Worm (Caenorhabditis elegans) whole organism, late embryonic: ENCODE results near the gene suca-1.

Experiments
- C38D4.7 ChIP-seq: fragments of 200-800 bp; sonication (Bioruptor generic); optimal IDR thresholded peaks from 2 replicates; lab custom pipeline; 2018; ENCODE audit warnings: mild to moderate bottlenecking, missing genetic modification characterization, moderate library complexity, missing compliant biosample characterization
- F13H6.1 ChIP-seq: sonication (generic microtip); optimal IDR thresholded peaks from 2 replicates; lab custom pipeline; 2016; ENCODE audit warnings: missing genetic modification characterization, missing compliant biosample characterization
- T23F11.4 ChIP-seq: fragments of 200-800 bp; sonication (Bioruptor generic); optimal IDR thresholded peaks from 2 replicates; lab custom pipeline; 2018; ENCODE audit warnings: mild to moderate bottlenecking, missing genetic modification characterization, missing compliant biosample characterization
- ahr-1 ChIP-seq: sonication (generic microtip); optimal IDR thresholded peaks from 2 replicates; lab custom pipeline; 2016; ENCODE audit warnings: missing genetic modification characterization, missing compliant biosample characterization
- ama-1 ChIP-seq: fragments of 150-350 bp; optimal IDR thresholded peaks from 2 replicates; lab custom pipeline; 2014
- ceh-18 ChIP-seq: sonication (generic microtip); optimal IDR thresholded peaks from 2 replicates; lab custom pipeline; 2016; ENCODE audit warnings: missing genetic modification characterization, missing compliant biosample characterization
- ceh-19 ChIP-seq: fragments of 200-800 bp; sonication (Bioruptor generic); optimal IDR thresholded peaks from 2 replicates; lab custom pipeline; 2018; ENCODE audit warnings: mild to moderate bottlenecking, missing genetic modification characterization, missing compliant biosample characterization
- ceh-31 ChIP-seq: sonication (generic microtip); optimal IDR thresholded peaks from 2 replicates; lab custom pipeline; 2016; ENCODE audit warnings: missing genetic modification characterization, missing compliant biosample characterization
- ceh-34 ChIP-seq: sonication (generic microtip); optimal IDR thresholded peaks from 2 replicates; lab custom pipeline; 2016; ENCODE audit warnings: mild to moderate bottlenecking, missing genetic modification characterization, missing compliant biosample characterization
- ceh-9 ChIP-seq: sonication (generic microtip); optimal IDR thresholded peaks from 2 replicates; lab custom pipeline; 2016; ENCODE audit warnings: mild to moderate bottlenecking, missing genetic modification characterization, inconsistent platforms, missing compliant biosample characterization
- dmd-4 ChIP-seq: sonication (generic microtip); optimal IDR thresholded peaks from 2 replicates; lab custom pipeline; 2016; ENCODE audit warnings: borderline replicate concordance, missing genetic modification characterization, missing compliant biosample characterization
- elt-2 ChIP-seq: sonication (generic microtip); optimal IDR thresholded peaks from 2 replicates; lab custom pipeline; 2016; ENCODE audit warnings: missing genetic modification reagents, missing genetic modification characterization, missing compliant biosample characterization
- ets-4 ChIP-seq: sonication (generic microtip); optimal IDR thresholded peaks from 2 replicates; lab custom pipeline; 2016; ENCODE audit warnings: missing genetic modification characterization, missing compliant biosample characterization
- fkh-10 ChIP-seq: fragments of 150-350 bp; optimal IDR thresholded peaks from 2 replicates; lab custom pipeline; 2014; ENCODE audit warnings: missing biosample characterization, missing genetic modification reagents, missing genetic modification characterization
- fkh-6 ChIP-seq: sonication (generic microtip); optimal IDR thresholded peaks from 2 replicates; lab custom pipeline; 2016; ENCODE audit warnings: missing genetic modification characterization, missing compliant biosample characterization
- gmeb-2 ChIP-seq: sonication (generic microtip); optimal IDR thresholded peaks from 2 replicates; lab custom pipeline; 2016; ENCODE audit warnings: missing genetic modification characterization, inconsistent platforms, missing compliant biosample characterization
- hlh-13 ChIP-seq: fragments of 200-800 bp; sonication (Bioruptor generic); optimal IDR thresholded peaks from 2 replicates; lab custom pipeline; 2018; ENCODE audit warnings: mild to moderate bottlenecking, missing genetic modification characterization, missing compliant biosample characterization
- lim-6 ChIP-seq: sonication (generic microtip); optimal IDR thresholded peaks from 2 replicates; lab custom pipeline; 2016; ENCODE audit warnings: missing genetic modification characterization, missing compliant biosample characterization
- madf-2 ChIP-seq: sonication (generic microtip); optimal IDR thresholded peaks from 2 replicates; lab custom pipeline; 2017; ENCODE audit warnings: missing genetic modification characterization, missing compliant biosample characterization
- nfya-1 ChIP-seq: sonication (generic microtip); optimal IDR thresholded peaks from 2 replicates; lab custom pipeline; 2017; ENCODE audit warnings: missing genetic modification characterization, mild to moderate bottlenecking, missing compliant biosample characterization, antibody characterized with exemption, moderate library complexity
- nhr-11 ChIP-seq: fragments of 150-350 bp; optimal IDR thresholded peaks from 2 replicates; lab custom pipeline; 2014; ENCODE audit warnings: missing biosample characterization, missing genetic modification characterization
- odd-2 ChIP-seq: sonication (generic microtip); optimal IDR thresholded peaks from 2 replicates; lab custom pipeline; 2017; ENCODE audit warnings: antibody characterized with exemption, mild to moderate bottlenecking, missing genetic modification characterization, missing compliant biosample characterization
- pat-9 ChIP-seq: fragments of 200-800 bp; sonication (Bioruptor generic); optimal IDR thresholded peaks from 2 replicates; lab custom pipeline; 2018; ENCODE audit warnings: mild to moderate bottlenecking, missing genetic modification characterization, moderate library complexity, missing compliant biosample characterization
- pax-1 ChIP-seq: fragments of 150-350 bp; optimal IDR thresholded peaks from 2 replicates; lab custom pipeline; 2014; ENCODE audit warnings: missing biosample characterization, missing genetic modification characterization
- pha-2 ChIP-seq: sonication (generic microtip); optimal IDR thresholded peaks from 2 replicates; lab custom pipeline; 2017; ENCODE audit warnings: mild to moderate bottlenecking, missing genetic modification characterization, missing compliant biosample characterization
- pqm-1 ChIP-seq: sonication (generic microtip); optimal IDR thresholded peaks from 2 replicates; lab custom pipeline; 2016; ENCODE audit warnings: missing genetic modification characterization, missing compliant biosample characterization
- rnt-1 ChIP-seq: sonication (generic microtip); optimal IDR thresholded peaks from 2 replicates; lab custom pipeline; 2016; ENCODE audit warnings: missing genetic modification characterization, missing compliant biosample characterization
- tbx-2 ChIP-seq: sonication (generic microtip); optimal IDR thresholded peaks from 2 replicates; lab custom pipeline; 2016; ENCODE audit warnings: missing genetic modification characterization, missing compliant biosample characterization
- unc-42 ChIP-seq: sonication (generic microtip); optimal IDR thresholded peaks from 2 replicates; lab custom pipeline; 2016; ENCODE audit warnings: missing genotype, missing genetic modification characterization, missing compliant biosample characterization
- unc-86 ChIP-seq: sonication (generic microtip); optimal IDR thresholded peaks from 2 replicates; lab custom pipeline; 2016; ENCODE audit warnings: missing genetic modification characterization, missing compliant biosample characterization
- zip-5 ChIP-seq: sonication (generic microtip); optimal IDR thresholded peaks from 2 replicates; lab custom pipeline; 2016; ENCODE audit warnings: missing genetic modification characterization, missing compliant biosample characterization
- ztf-16 ChIP-seq: sonication (generic microtip); optimal IDR thresholded peaks from 2 replicates; lab custom pipeline; 2017; ENCODE audit warnings: missing genetic modification characterization, missing compliant biosample characterization

Gene suca-1

DNA sequence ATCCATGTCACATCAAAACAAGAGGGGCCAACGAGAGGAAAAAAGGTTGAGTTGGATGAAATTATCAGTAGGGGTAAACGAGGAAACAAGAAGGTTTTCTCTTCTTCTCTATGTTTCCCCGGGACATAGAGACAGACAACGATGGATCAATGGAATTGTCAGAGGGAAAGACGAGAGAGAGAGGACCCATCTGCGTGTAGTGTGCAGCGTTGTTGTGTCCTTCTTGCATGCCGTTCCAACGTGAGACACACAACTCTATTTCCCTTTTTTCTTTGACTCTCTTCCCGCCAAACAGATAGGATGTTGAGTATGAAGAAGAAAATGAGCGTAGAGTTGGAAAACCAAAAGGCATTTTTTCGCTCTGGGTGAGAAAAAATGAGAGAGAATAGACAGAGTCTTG is 1.0 kb upstream of the suca-1 start (continued):
- peak; percentile 31 for TF ChIP-seq T23F11.4 (GFP tag; lab: Kevin White, UChicago)
- peak; percentile 57 for TF ChIP-seq nfya-1 (tag; lab: Kevin White, UChicago)
- no peak for TF ChIP-seq fkh-6

ce11 chrX:10896498-10896897 is 3.4 kb downstream of the suca-1 start, which contains the start of gene haly-1:
Gene haly-1 (minus strand): TSS chrX:10896598.
- TF ChIP-seq elt-2 (tag; lab: Kevin White, UChicago) = no peak
- TF ChIP-seq C38D4.7 = no peak
- no peak for TF ChIP-seq F13H6.1 (tag; lab: Kevin White, UChicago)
- no peak for TF ChIP-seq zip-5
- TF ChIP-seq odd-2 (tag; lab: Kevin White, UChicago) = no peak
- no peak for TF ChIP-seq ets-4
- no peak for TF ChIP-seq ceh-18 (tag; lab: Kevin White, UChicago)
- no peak for TF ChIP-seq unc-42 (tag; lab: Kevin White, UChicago)
- TF ChIP-seq pat-9 (tag; lab: Kevin White, UChicago) = no peak
- TF ChIP-seq lim-6 (tag; lab: Kevin White, UChicago) = no peak
- no peak for TF ChIP-seq ceh-31 (tag; lab: Kevin White, UChicago)
- TF ChIP-seq ztf-16 = no peak
- no peak for TF ChIP-seq ceh-9 (tag; lab: Kevin White, UChicago)

ce11 chrX:10891890-10892289 is 8.0 kb downstream of the suca-1 start, which contains the start of gene F47B10.3:
Gene F47B10.3 (plus strand): TSS chrX:10892190.
- TF ChIP-seq pqm-1 (tag; lab: Kevin White, UChicago) = no peak
- no peak for TF ChIP-seq pha-2 (tag; lab: Kevin White, UChicago)

- TF ChIP-seq madf-2 (tag; lab: Kevin White, UChicago) (no peak), ceh-18 (tag; lab: Kevin White, UChicago) (no peak), pqm-1 (tag; lab: Kevin White, UChicago) (no peak), ama-1 (no peak), elt-2 (tag; lab: Kevin White, UChicago) (no peak), ceh-34 (tag; lab: Kevin White, UChicago) (no peak), ceh-9 (tag; lab: Kevin White, UChicago) (no peak), gmeb-2 (tag; lab: Kevin White, UChicago) (no peak), tbx-2 (tag; lab: Kevin White, UChicago) (no peak), ceh-19 (no peak), pax-1 (no peak), T23F11.4 (GFP tag; lab: Kevin White, UChicago) (no peak), rnt-1 (tag; lab: Kevin White, UChicago) (no peak), ahr-1 (tag; lab: Kevin White, UChicago) (no peak)
Measured at ce11 chrX:10890965-10891364, 8.9 kb downstream of the suca-1 start, which contains the start of gene F47B10.4. Gene F47B10.4 (plus strand): TSS chrX:10891265.

ce11 chrX:10890456-10890855 is 9.5 kb downstream of the suca-1 start, which contains the start of gene F47B10.5:
Gene F47B10.5 (minus strand): TSS chrX:10890556.
- TF ChIP-seq fkh-10 (no peak), dmd-4 (tag; lab: Kevin White, UChicago) (no peak)

ce11 chrX:10888201-10888600 is 11.7 kb downstream of the suca-1 start, which contains the start of gene F47B10.6:
Gene F47B10.6 (plus strand): TSS chrX:10888501.
- TF ChIP-seq hlh-13 = no peak
- TF ChIP-seq rnt-1 (tag; lab: Kevin White, UChicago) = no peak
- TF ChIP-seq pat-9 (tag; lab: Kevin White, UChicago) = no peak
- TF ChIP-seq nhr-11 (tag; lab: Kevin White, UChicago) = no peak
- no peak for TF ChIP-seq unc-86 (tag; lab: Kevin White, UChicago)
